3 fruit fly cellular contexts compared by ENCODE assay signal in genomic region chrX:16288492-16288964, dm6.
A peak's percentile ranks its signal among the peaks of the same experiment; 100 is the strongest.
TF ChIP-seq lines count a peak whose summit lies in the region.

Gene CG32576, minus strand, starts transcription at chrX:16288533.
Gene caz, plus strand, starts transcription at chrX:16288810.

TF ChIP-seq in whole organism, adult, 20 proteins besides CTCF, POLR2A, EP300 and RAD21 (continued from another document):
- TF ChIP-seq CG7101 (tag; optimal IDR thresholded peaks at IDR 0.05; lab: Kevin White, UChicago) = peak; percentile 80
- TF ChIP-seq CG12768 (GFP tag; optimal IDR thresholded peaks at IDR 0.05; lab: Kevin White, UChicago) = no peak

TF ChIP-seq in whole organism, embryonic, 481 proteins besides CTCF, POLR2A, EP300 and RAD21 (continued from another document and continues in another):
- TF ChIP-seq eve (GFP tag; optimal IDR thresholded peaks at IDR 0.05; lab: Kevin White, UChicago) (peak in 1 of 2 experiments; percentile 82), mirr (GFP tag; optimal IDR thresholded peaks at IDR 0.05; lab: Kevin White, UChicago) (no peak), CG4730 (GFP tag; IDR thresholded peaks at IDR 0.05; lab: Robert Waterston, UW) (no peak), CG5180 (GFP tag; optimal IDR thresholded peaks at IDR 0.05; lab: Kevin White, UChicago) (no peak), CG7987 (GFP tag; optimal IDR thresholded peaks at IDR 0.05; lab: Kevin White, UChicago) (no peak), CG33213 (GFP tag; optimal IDR thresholded peaks at IDR 0.05; lab: Kevin White, UChicago) (no peak), Fer2 (tag; optimal IDR thresholded peaks at IDR 0.05; lab: Kevin White, UChicago) (peak; percentile 37), corto (GFP tag; optimal IDR thresholded peaks at IDR 0.05; lab: Kevin White, UChicago) (no peak), Nf-YC (tag; optimal IDR thresholded peaks at IDR 0.05; lab: Kevin White, UChicago) (peak; percentile 56), CG10979 (tag; optimal IDR thresholded peaks at IDR 0.05; lab: Kevin White, UChicago) (peak; percentile 5), abd-A (tag; optimal IDR thresholded peaks at IDR 0.05; lab: Kevin White, UChicago) (no peak), stwl (tag; optimal IDR thresholded peaks at IDR 0.05; lab: Kevin White, UChicago) (peak; percentile 83), CG1529 (GFP tag; optimal IDR thresholded peaks at IDR 0.05; lab: Kevin White, UChicago) (peak; percentile 25), CG10543 (GFP tag; optimal IDR thresholded peaks at IDR 0.05; lab: Kevin White, UChicago) (peak; percentile 74), ro (GFP tag; IDR thresholded peaks at IDR 0.05; lab: Robert Waterston, UW) (no peak), zfh1 (GFP tag; IDR thresholded peaks at IDR 0.05; lab: Robert Waterston, UW) (no peak), bsh (GFP tag; optimal IDR thresholded peaks at IDR 0.05; lab: Kevin White, UChicago) (peak in 1 of 2 experiments; percentile 21), crol (GFP tag; IDR thresholded peaks at IDR 0.05; lab: Robert Waterston, UW) (no peak), repo (GFP tag; optimal IDR thresholded peaks at IDR 0.05; lab: Kevin White, UChicago) (no peak), ac (GFP tag; optimal IDR thresholded peaks at IDR 0.05; lab: Kevin White, UChicago) (no peak), BEAF-32 (GFP tag; optimal IDR thresholded peaks at IDR 0.05; lab: Kevin White, UChicago) (peak; percentile 80), CG4820 (GFP tag; optimal IDR thresholded peaks at IDR 0.05; lab: Kevin White, UChicago) (peak; percentile 18), Mes4 (GFP tag; optimal IDR thresholded peaks at IDR 0.05; lab: Kevin White, UChicago) (no peak), amos (GFP tag; IDR thresholded peaks at IDR 0.05; lab: Robert Waterston, UW; ENCODE audit: partially characterized antibody) (peak; percentile 64), dm (GFP tag; optimal IDR thresholded peaks at IDR 0.05; lab: Kevin White, UChicago) (no peak), knrl (GFP tag; IDR thresholded peaks at IDR 0.05; lab: Robert Waterston, UW; ENCODE audit: partially characterized antibody) (peak; percentile 79), CG1233 (GFP tag; optimal IDR thresholded peaks at IDR 0.05; lab: Kevin White, UChicago) (no peak), CG8924 (tag; optimal IDR thresholded peaks at IDR 0.05; lab: Kevin White, UChicago) (peak; percentile 60), CG15479 (GFP tag; optimal IDR thresholded peaks at IDR 0.05; lab: Kevin White, UChicago) (no peak), crp (GFP tag; optimal IDR thresholded peaks at IDR 0.05; lab: Kevin White, UChicago) (peak; percentile 2 to 88), fd102C (GFP tag; optimal IDR thresholded peaks at IDR 0.05; lab: Kevin White, UChicago) (no peak), zf30C (GFP tag; optimal IDR thresholded peaks at IDR 0.05; lab: Kevin White, UChicago) (no peak), CG17568 (GFP tag; optimal IDR thresholded peaks at IDR 0.05; lab: Kevin White, UChicago) (peak; percentile 27), CG11723 (GFP tag; optimal IDR thresholded peaks at IDR 0.05; lab: Kevin White, UChicago) (no peak), lmd (GFP tag; IDR thresholded peaks at IDR 0.05; lab: Robert Waterston, UW) (no peak), ash1 (GFP tag; optimal IDR thresholded peaks at IDR 0.05; lab: Kevin White, UChicago) (no peak), sima (GFP tag; optimal IDR thresholded peaks at IDR 0.05; lab: Kevin White, UChicago) (no peak), HLH3B (GFP tag; IDR thresholded peaks at IDR 0.05; lab: Robert Waterston, UW) (no peak), CG9215 (GFP tag; IDR thresholded peaks at IDR 0.05; lab: Robert Waterston, UW) (no peak), gro (GFP tag; optimal IDR thresholded peaks at IDR 0.05; lab: Kevin White, UChicago) (no peak), MTF-1 (GFP tag; optimal IDR thresholded peaks at IDR 0.05; lab: Kevin White, UChicago; ENCODE audit: borderline replicate concordance) (no peak), CG10959 (GFP tag; IDR thresholded peaks at IDR 0.05; lab: Robert Waterston, UW) (no peak), CG2120 (GFP tag; optimal IDR thresholded peaks at IDR 0.05; lab: Kevin White, UChicago) (peak; percentile 57), CG16815 (GFP tag; optimal IDR thresholded peaks at IDR 0.05; lab: Kevin White, UChicago) (no peak), tap (tag; optimal IDR thresholded peaks at IDR 0.05; lab: Kevin White, UChicago) (no peak), pita (GFP tag; optimal IDR thresholded peaks at IDR 0.05; lab: Kevin White, UChicago) (no peak), jigr1 (GFP tag; IDR thresholded peaks at IDR 0.05; lab: Robert Waterston, UW) (no peak), ara (GFP tag; IDR thresholded peaks at IDR 0.05; lab: Robert Waterston, UW) (no peak), CG1792 (GFP tag; optimal IDR thresholded peaks at IDR 0.05; lab: Kevin White, UChicago) (no peak), tna (GFP tag; IDR thresholded peaks at IDR 0.05; lab: Robert Waterston, UW; ENCODE audit: partially characterized antibody) (no peak), gsb-n (tag; optimal IDR thresholded peaks at IDR 0.05; lab: Kevin White, UChicago) (peak; percentile 17), chn (GFP tag; optimal IDR thresholded peaks at IDR 0.05; lab: Kevin White, UChicago) (no peak), Scr (GFP tag; IDR thresholded peaks at IDR 0.05; lab: Robert Waterston, UW; ENCODE audit: partially characterized antibody) (peak; percentile 76), scrt (GFP tag; optimal IDR thresholded peaks at IDR 0.05; lab: Kevin White, UChicago) (no peak), yki (optimal IDR thresholded peaks at IDR 0.05; lab: Kevin White, UChicago) (no peak), da (GFP tag; optimal IDR thresholded peaks at IDR 0.05; lab: Kevin White, UChicago) (no peak), phol (tag; optimal IDR thresholded peaks at IDR 0.05; lab: Kevin White, UChicago) (peak; percentile 89), Ravus (GFP tag; IDR thresholded peaks at IDR 0.05; lab: Robert Waterston, UW) (no peak), vvl (GFP tag; IDR thresholded peaks at IDR 0.05; lab: Robert Waterston, UW) (no peak), Hr51 (GFP tag; optimal IDR thresholded peaks at IDR 0.05; lab: Kevin White, UChicago) (peak in 1 of 2 experiments; percentile 19), z (GFP tag; IDR thresholded peaks at IDR 0.05; lab: Robert Waterston, UW) (no peak), CG9817 (tag; optimal IDR thresholded peaks at IDR 0.05; lab: Kevin White, UChicago) (no peak), crc (GFP tag; optimal IDR thresholded peaks at IDR 0.05; lab: Kevin White, UChicago) (no peak), CG6272 (GFP tag; IDR thresholded peaks at IDR 0.05; lab: Robert Waterston, UW) (no peak), B-H1 (GFP tag; IDR thresholded peaks at IDR 0.05; lab: Robert Waterston, UW) (no peak), CG17328 (GFP tag; IDR thresholded peaks at IDR 0.05; lab: Robert Waterston, UW) (no peak), wor (GFP tag; IDR thresholded peaks at IDR 0.05; lab: Robert Waterston, UW) (no peak)

TF ChIP-seq in whole organism, prepupa, 60 proteins besides CTCF, POLR2A, EP300 and RAD21 (continued from another document):
- TF ChIP-seq lz (GFP tag; optimal IDR thresholded peaks at IDR 0.05; lab: Kevin White, UChicago) (peak; percentile 12), Eip75B (GFP tag; optimal IDR thresholded peaks at IDR 0.05; lab: Kevin White, UChicago) (no peak), CG6792 (GFP tag; optimal IDR thresholded peaks at IDR 0.05; lab: Kevin White, UChicago) (peak; percentile 13), OdsH (GFP tag; optimal IDR thresholded peaks at IDR 0.05; lab: Kevin White, UChicago) (no peak), Sox14 (GFP tag; optimal IDR thresholded peaks at IDR 0.05; lab: Kevin White, UChicago) (no peak), CG3032 (tag; optimal IDR thresholded peaks at IDR 0.05; lab: Kevin White, UChicago) (peak; percentile 23), esn (GFP tag; optimal IDR thresholded peaks at IDR 0.05; lab: Kevin White, UChicago) (peak; percentile 49), Hr38 (GFP tag; optimal IDR thresholded peaks at IDR 0.05; lab: Kevin White, UChicago) (no peak), spab (GFP tag; optimal IDR thresholded peaks at IDR 0.05; lab: Kevin White, UChicago) (no peak), Gug (GFP tag; IDR thresholded peaks at IDR 0.05; lab: Robert Waterston, UW) (no peak), CG34406 (GFP tag; optimal IDR thresholded peaks at IDR 0.05; lab: Kevin White, UChicago) (no peak), CG8632 (GFP tag; optimal IDR thresholded peaks at IDR 0.05; lab: Kevin White, UChicago) (no peak), Eip93F (GFP tag; optimal IDR thresholded peaks at IDR 0.05; lab: Kevin White, UChicago) (no peak), CG4318 (GFP tag; optimal IDR thresholded peaks at IDR 0.05; lab: Kevin White, UChicago) (no peak), CG6163 (GFP tag; IDR thresholded peaks at IDR 0.05; lab: Robert Waterston, UW) (no peak), CG11294 (GFP tag; IDR thresholded peaks at IDR 0.05; lab: Robert Waterston, UW) (no peak), topi (GFP tag; optimal IDR thresholded peaks at IDR 0.05; lab: Kevin White, UChicago) (no peak), Ets21C (GFP tag; optimal IDR thresholded peaks at IDR 0.05; lab: Kevin White, UChicago) (no peak), eg (GFP tag; IDR thresholded peaks at IDR 0.05; lab: Robert Waterston, UW) (no peak), pdm3 (GFP tag; optimal IDR thresholded peaks at IDR 0.05; lab: Kevin White, UChicago) (no peak), CG7368 (GFP tag; optimal IDR thresholded peaks at IDR 0.05; lab: Kevin White, UChicago) (no peak), CG10669 (GFP tag; optimal IDR thresholded peaks at IDR 0.05; lab: Kevin White, UChicago) (no peak), fd85E (GFP tag; optimal IDR thresholded peaks at IDR 0.05; lab: Kevin White, UChicago) (no peak), CG8319 (GFP tag; optimal IDR thresholded peaks at IDR 0.05; lab: Kevin White, UChicago) (no peak), cyc (GFP tag; optimal IDR thresholded peaks at IDR 0.05; lab: Kevin White, UChicago) (peak; percentile 3), Blimp-1 (GFP tag; optimal IDR thresholded peaks at IDR 0.05; lab: Kevin White, UChicago) (peak; percentile 8), Sox15 (GFP tag; optimal IDR thresholded peaks at IDR 0.05; lab: Kevin White, UChicago) (no peak), CG6808 (GFP tag; optimal IDR thresholded peaks at IDR 0.05; lab: Kevin White, UChicago) (no peak), CG16779 (tag; optimal IDR thresholded peaks at IDR 0.05; lab: Kevin White, UChicago) (no peak), Lpt (GFP tag; optimal IDR thresholded peaks at IDR 0.05; lab: Kevin White, UChicago) (no peak), CG9139 (GFP tag; optimal IDR thresholded peaks at IDR 0.05; lab: Kevin White, UChicago) (no peak), CG3919 (GFP tag; optimal IDR thresholded peaks at IDR 0.05; lab: Kevin White, UChicago) (no peak), Hr4 (GFP tag; optimal IDR thresholded peaks at IDR 0.05; lab: Kevin White, UChicago) (no peak), CG1621 (tag; optimal IDR thresholded peaks at IDR 0.05; lab: Kevin White, UChicago) (no peak), CG10631 (GFP tag; optimal IDR thresholded peaks at IDR 0.05; lab: Kevin White, UChicago) (peak; percentile 51), Hr39 (GFP tag; optimal IDR thresholded peaks at IDR 0.05; lab: Kevin White, UChicago) (no peak), net (GFP tag; optimal IDR thresholded peaks at IDR 0.05; lab: Kevin White, UChicago) (no peak), svp (GFP tag; lab: Kevin White, UChicago) (no peak), Ets96B (tag; optimal IDR thresholded peaks at IDR 0.05; lab: Kevin White, UChicago) (no peak), CG15336 (GFP tag; IDR thresholded peaks at IDR 0.05; lab: Robert Waterston, UW) (no peak)
